Fruit fly (Drosophila melanogaster): ENCODE measurements around the gene Cpr65Av.

DNA sequence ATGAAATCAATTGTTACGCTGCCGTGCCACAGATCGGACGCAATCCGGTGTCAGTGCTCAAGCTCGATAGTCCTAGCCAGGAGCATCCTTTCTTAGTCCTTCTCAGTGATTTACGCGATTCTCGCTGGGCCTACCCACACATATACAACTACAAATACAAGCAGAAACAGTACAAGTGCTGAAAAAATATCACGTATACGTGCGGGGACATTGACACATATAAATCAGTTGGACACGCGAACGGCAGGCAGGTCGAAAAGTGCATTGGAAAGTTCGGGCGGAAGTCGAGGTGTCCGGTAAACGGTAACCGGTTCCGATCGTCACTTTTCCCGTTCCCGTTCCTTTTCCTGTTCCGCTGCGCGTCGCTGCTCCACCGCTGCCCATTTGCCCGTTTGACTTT lies 28.3 kb downstream of the Cpr65Av start:
- TF ChIP-seq Clk (GFP tag; optimal IDR thresholded peaks at IDR 0.05) (no peak), bab1 (GFP tag; optimal IDR thresholded peaks at IDR 0.05) (no peak), CG7101 (tag; optimal IDR thresholded peaks at IDR 0.05) (no peak), Crg-1 (GFP tag; optimal IDR thresholded peaks at IDR 0.05) (no peak), CG12768 (GFP tag; optimal IDR thresholded peaks at IDR 0.05) (no peak), CG7045 (GFP tag; optimal IDR thresholded peaks at IDR 0.05) (no peak), pad (GFP tag; optimal IDR thresholded peaks at IDR 0.05) (no peak), tj (GFP tag; optimal IDR thresholded peaks at IDR 0.05) (no peak), CG1620 (GFP tag; optimal IDR thresholded peaks at IDR 0.05) (no peak), toe (GFP tag; optimal IDR thresholded peaks at IDR 0.05) (no peak), CG14711 (tag; optimal IDR thresholded peaks at IDR 0.05) (no peak), Hr96 (GFP tag; optimal IDR thresholded peaks at IDR 0.05) (no peak), kay (GFP tag; ENCODE audit: borderline replicate concordance) (no peak), CG33017 (tag; optimal IDR thresholded peaks at IDR 0.05) (no peak)
